Worm (Caenorhabditis elegans) whole organism, L3 larva: ENCODE results near the gene sre-32.

Experiments used
- nhr-12 ChIP-seq: fragments of 150-350 bp; optimal IDR thresholded peaks from 2 replicates; lab custom pipeline; 2014; ENCODE audit warnings: missing biosample characterization, missing genetic modification characterization
- nhr-237 ChIP-seq: fragments of 150-350 bp; optimal IDR thresholded peaks from 2 replicates; lab custom pipeline; 2014; ENCODE audit warnings: missing biosample characterization, missing genetic modification characterization
- skn-1 ChIP-seq: fragments of 150-350 bp; optimal IDR thresholded peaks from 2 replicates; lab custom pipeline; 2014; ENCODE audit warnings: missing biosample characterization, missing genetic modification characterization
- snpc-4 ChIP-seq: fragments of 150-350 bp; optimal IDR thresholded peaks from 2 replicates; lab custom pipeline; 2014; ENCODE audit warnings: missing biosample characterization, missing genetic modification characterization

ce11 chrII:12462244-12462643 lies 5.7 kb upstream of the sre-32 start, which contains the start of gene F15A4.2:
- TF ChIP-seq nhr-237 (no peak), nhr-12 (tag; lab: Kevin White, UChicago) (no peak), snpc-4 (no peak), skn-1 (tag; lab: Kevin White, UChicago) (no peak)
